Fruit fly (Drosophila melanogaster) whole organism: ENCODE measurements around the gene CG42299.

Experiments used
- CG8478 ChIP-seq: fragments of >200 bp; optimal IDR thresholded peaks from 2 replicates; lab custom pipeline; 2018; ENCODE audit warnings: inconsistent platforms
- Dll ChIP-seq: fragments of >200 bp; optimal IDR thresholded peaks from 2 replicates; lab custom pipeline; 2017
- EcR ChIP-seq, 2 experiments: fragments of >200 bp; optimal IDR thresholded peaks; 2 replicates each; lab custom pipeline; 2017; ENCODE audit warnings: missing biosample characterization in 2 of 2, missing genetic modification characterization in 2 of 2, missing genetic modification reagents in 2 of 2
- pan ChIP-seq: fragments of >200 bp; optimal IDR thresholded peaks from 2 replicates; lab custom pipeline; 2017
- psq ChIP-seq: fragments of >200 bp; optimal IDR thresholded peaks from 2 replicates; lab custom pipeline; 2017
- usp ChIP-seq: fragments of >200 bp; optimal IDR thresholded peaks from 2 replicates; lab custom pipeline; 2017; ENCODE audit warnings: missing biosample characterization, missing genetic modification characterization, mixed read lengths

DNA sequence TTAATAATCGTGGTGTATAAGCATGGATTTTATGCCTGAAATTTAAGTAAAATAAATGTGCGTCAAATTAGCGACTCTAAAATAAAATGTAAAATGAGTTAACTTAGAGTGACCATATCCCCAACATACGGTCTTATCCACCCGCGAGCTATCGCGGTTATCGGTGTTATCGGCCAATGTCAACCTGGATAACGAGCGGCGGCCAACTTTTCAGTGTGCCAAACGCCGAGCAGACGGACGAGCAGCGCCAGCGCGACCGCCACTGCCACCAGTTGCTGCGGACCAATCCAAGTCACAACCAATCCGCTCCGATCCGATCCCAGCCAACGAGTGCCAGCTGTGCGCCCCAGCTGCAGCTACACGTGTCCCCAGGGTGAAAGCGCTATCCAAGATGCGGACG, 2.6 kb upstream of the CG42299 start, which contains the start of the genes cerv and CG7872:
- no peak for TF ChIP-seq Dll (lab: Kevin White, UChicago)
- TF ChIP-seq psq (lab: Kevin White, UChicago): no peak
- TF ChIP-seq EcR (GFP tag; optimal IDR thresholded peaks at IDR 0.05; lab: Kevin White, UChicago): no peak
- no peak for TF ChIP-seq pan (lab: Kevin White, UChicago)
- no peak for TF ChIP-seq CG8478
- TF ChIP-seq usp (GFP tag; lab: Kevin White, UChicago): no peak
